Worm (Caenorhabditis elegans) whole organism, early embryonic: Measurements from ENCODE around the gene laat-1.

Experiments used
- aly-1 ChIP-seq: sonication (generic microtip); optimal IDR thresholded peaks from 2 replicates; lab custom pipeline; 2016; ENCODE audit warnings: missing genetic modification characterization, missing compliant biosample characterization
- ama-1 ChIP-seq: fragments of 150-350 bp; optimal IDR thresholded peaks from 2 replicates; lab custom pipeline; 2014

ce11 chrII:208097-208496, 29.5 kb downstream of the laat-1 start:
- TF ChIP-seq ama-1 (lab: Kevin White, UChicago) (no peak), aly-1 (tag; lab: Kevin White, UChicago) (no peak)
